Worm (Caenorhabditis elegans) whole organism, L1 larva: ENCODE results near the gene C35D6.4.
"Not testable (repeated sequence)": the region's sequence is repeated elsewhere in the genome, so short reads cannot be mapped to it uniquely, and the experiment has no call there.

Source experiments
- C04F5.9 ChIP-seq: sonication (generic microtip); optimal IDR thresholded peaks from 2 replicates; lab custom pipeline; 2016; ENCODE audit warnings: missing genetic modification characterization, missing compliant biosample characterization
- aha-1 ChIP-seq: fragments of 150-350 bp; optimal IDR thresholded peaks from 2 replicates; lab custom pipeline; 2014; ENCODE audit warnings: missing biosample characterization, missing genetic modification characterization
- aly-2 ChIP-seq: fragments of 150-350 bp; optimal IDR thresholded peaks from 2 replicates; lab custom pipeline; 2014; ENCODE audit warnings: missing biosample characterization, missing genetic modification characterization
- ama-1 ChIP-seq: fragments of 150-350 bp; optimal IDR thresholded peaks from 2 replicates; lab custom pipeline; 2014
- ceh-63 ChIP-seq: fragments of 200-800 bp; sonication (Bioruptor generic); optimal IDR thresholded peaks from 2 replicates; lab custom pipeline; 2018; ENCODE audit warnings: mild to moderate bottlenecking, missing genetic modification characterization, missing compliant biosample characterization
- ceh-90 ChIP-seq: sonication (generic microtip); optimal IDR thresholded peaks from 2 replicates; lab custom pipeline; 2016; ENCODE audit warnings: missing genetic modification characterization, missing compliant biosample characterization
- ces-1 ChIP-seq: fragments of 150-350 bp; optimal IDR thresholded peaks from 2 replicates; lab custom pipeline; 2014; ENCODE audit warnings: missing biosample characterization, missing genetic modification reagents, missing genetic modification characterization
- efl-1 ChIP-seq, 4 experiments: fragments of 150-350 bp; optimal IDR thresholded peaks in 3 of 4; peaks in 1 of 4; 1 replicate in 1 of 4; 2 replicates in 3 of 4; lab custom pipeline; 2014; ENCODE audit warnings: missing biosample characterization in 2 of 4, missing genetic modification characterization in 2 of 4, missing genetic modification reagents in 2 of 4
- egl-13 ChIP-seq: sonication (generic microtip); optimal IDR thresholded peaks from 2 replicates; lab custom pipeline; 2016; ENCODE audit warnings: missing genotype, missing genetic modification reagents, missing genetic modification characterization, missing compliant biosample characterization
- egl-27 ChIP-seq, 2 experiments: fragments of 150-350 bp in 1 of 2; sonication (generic microtip); optimal IDR thresholded peaks; 3 replicates each; lab custom pipeline; 2017 to 2018; ENCODE audit warnings: missing biosample characterization in 2 of 2, missing genetic modification characterization in 2 of 2, missing genetic modification reagents in 2 of 2
- elt-2 ChIP-seq: sonication (generic microtip); optimal IDR thresholded peaks from 2 replicates; lab custom pipeline; 2016; ENCODE audit warnings: missing genetic modification characterization, mild to moderate bottlenecking, inconsistent platforms, missing compliant biosample characterization, missing genetic modification reagents
- fkh-10 ChIP-seq: sonication (generic microtip); optimal IDR thresholded peaks from 2 replicates; lab custom pipeline; 2017; ENCODE audit warnings: missing biosample characterization, missing genetic modification reagents, missing genetic modification characterization
- grh-1 ChIP-seq: fragments of 200-800 bp; sonication (Bioruptor generic); IDR thresholded peaks from 2 replicates; pipeline ENCODE4 v1.3.6; 2022; ENCODE audit warnings: missing genetic modification reagents, missing genetic modification characterization, missing compliant biosample characterization
- hlh-17 ChIP-seq: fragments of 200-800 bp; sonication (Bioruptor generic); optimal IDR thresholded peaks from 2 replicates; lab custom pipeline; 2018; ENCODE audit warnings: missing genetic modification characterization, mild to moderate bottlenecking, missing compliant biosample characterization, moderate library complexity, borderline replicate concordance
- lin-13 ChIP-seq: fragments of 150-350 bp; optimal IDR thresholded peaks from 2 replicates; lab custom pipeline; 2014; ENCODE audit warnings: missing biosample characterization, missing genetic modification reagents, missing genetic modification characterization
- lin-15B ChIP-seq: fragments of 150-350 bp; sonication (generic microtip); optimal IDR thresholded peaks from 3 replicates; lab custom pipeline; 2014; ENCODE audit warnings: missing biosample characterization, missing genetic modification characterization
- lin-35 ChIP-seq, 2 experiments: fragments of 150-350 bp; optimal IDR thresholded peaks; 2 replicates each; lab custom pipeline; 2014; ENCODE audit warnings: missing biosample characterization in 2 of 2, missing genetic modification characterization in 2 of 2, missing genetic modification reagents in 2 of 2
- lin-39 ChIP-seq: fragments of 150-350 bp; optimal IDR thresholded peaks from 2 replicates; lab custom pipeline; 2014; ENCODE audit warnings: missing biosample characterization, missing genetic modification reagents, missing genetic modification characterization
- lir-3 ChIP-seq: sonication (generic microtip); optimal IDR thresholded peaks from 2 replicates; lab custom pipeline; 2016; ENCODE audit warnings: mild to moderate bottlenecking, missing genetic modification characterization, moderate library complexity, missing compliant biosample characterization; ENCODE audit not compliant: poor library complexity
- mef-2 ChIP-seq: fragments of 150-350 bp; optimal IDR thresholded peaks from 2 replicates; lab custom pipeline; 2014; ENCODE audit warnings: missing biosample characterization, missing genetic modification characterization
- nhr-11 ChIP-seq: fragments of 150-350 bp; optimal IDR thresholded peaks from 2 replicates; lab custom pipeline; 2014; ENCODE audit warnings: missing biosample characterization, missing genetic modification characterization
- nhr-19 ChIP-seq: fragments of 200-800 bp; sonication (Bioruptor generic); conservative IDR thresholded peaks from 2 replicates; pipeline ENCODE4 v1.3.6; 2022; ENCODE audit warnings: missing genetic modification characterization, missing compliant biosample characterization
- nhr-28 ChIP-seq: fragments of 150-350 bp; optimal IDR thresholded peaks from 2 replicates; lab custom pipeline; 2014; ENCODE audit warnings: missing biosample characterization, missing genetic modification characterization
- nhr-71 ChIP-seq: sonication (generic microtip); optimal IDR thresholded peaks from 2 replicates; lab custom pipeline; 2016; ENCODE audit warnings: mild to moderate bottlenecking, missing genetic modification characterization, moderate library complexity, missing compliant biosample characterization
- nhr-76 ChIP-seq: sonication (generic microtip); optimal IDR thresholded peaks from 2 replicates; lab custom pipeline; 2017; ENCODE audit warnings: missing biosample characterization, missing genetic modification characterization
- nhr-85 ChIP-seq: sonication (generic microtip); peaks from one replicate; lab custom pipeline; 2016; ENCODE audit warnings: missing genetic modification characterization, inconsistent platforms, missing compliant biosample characterization
- nhr-90 ChIP-seq: sonication (generic microtip); optimal IDR thresholded peaks from 2 replicates; lab custom pipeline; 2016; ENCODE audit warnings: mild to moderate bottlenecking, missing genetic modification characterization, missing compliant biosample characterization; ENCODE audit not compliant: poor library complexity
- pax-3 ChIP-seq: fragments of 200-800 bp; sonication (Bioruptor generic); optimal IDR thresholded peaks from 2 replicates; lab custom pipeline; 2018; ENCODE audit warnings: mild to moderate bottlenecking, missing genetic modification characterization, moderate library complexity, missing compliant biosample characterization
- snpc-4 ChIP-seq: fragments of 150-350 bp; optimal IDR thresholded peaks from 2 replicates; lab custom pipeline; 2014; ENCODE audit warnings: missing biosample characterization, missing genetic modification characterization
- snu-23 ChIP-seq: sonication (generic microtip); optimal IDR thresholded peaks from 2 replicates; lab custom pipeline; 2016; ENCODE audit warnings: missing genetic modification characterization, missing compliant biosample characterization
- sox-4 ChIP-seq: sonication (generic microtip); optimal IDR thresholded peaks from 2 replicates; lab custom pipeline; 2016; ENCODE audit warnings: missing genetic modification characterization, missing compliant biosample characterization
- unc-130 ChIP-seq: fragments of 150-350 bp; optimal IDR thresholded peaks from 2 replicates; lab custom pipeline; 2017; ENCODE audit warnings: missing biosample characterization, missing genetic modification characterization, inconsistent platforms
- unc-62 ChIP-seq: fragments of 150-350 bp; optimal IDR thresholded peaks from 2 replicates; lab custom pipeline; 2014; ENCODE audit warnings: missing biosample characterization, missing genetic modification reagents, missing genetic modification characterization
- unc-98 ChIP-seq: fragments of 200-800 bp; sonication (Bioruptor generic); IDR thresholded peaks from 2 replicates; pipeline ENCODE4 v1.3.6; 2022; ENCODE audit warnings: missing genetic modification characterization, missing compliant biosample characterization
- vab-15 ChIP-seq: sonication (generic microtip); optimal IDR thresholded peaks from 2 replicates; lab custom pipeline; 2017; ENCODE audit warnings: missing genotype, mild to moderate bottlenecking, missing genetic modification characterization, missing compliant biosample characterization

Gene C35D6.4

ce11 chrIV:16350690-16351089 is at the start of gene C35D6.4:
Gene C35D6.4, plus strand, starts transcription at chrIV:16350990.
- TF ChIP-seq unc-130 (tag; lab: Kevin White, UChicago) (no peak), vab-15 (no peak), aha-1 (no peak), egl-27 (tag; optimal IDR thresholded peaks at IDR 0.05; lab: Kevin White, UChicago) (no peak), unc-98 (GFP tag; lab: Robert Waterston, UW) (no peak), grh-1 (GFP tag; lab: Robert Waterston, UW) (no peak), nhr-71 (tag; lab: Kevin White, UChicago) (no peak), nhr-19 (GFP tag; lab: Robert Waterston, UW) (no peak), lin-35 (GFP tag; optimal IDR thresholded peaks at IDR 0.05; lab: Kevin White, UChicago) (no peak), ama-1 (lab: Kevin White, UChicago) (no peak), nhr-90 (tag; lab: Kevin White, UChicago) (no peak), mef-2 (tag; lab: Kevin White, UChicago) (no peak)
- TF ChIP-seq, all 84 proteins: peak for 0

ce11 chrIV:16306918-16307317 is 43.9 kb upstream of the C35D6.4 start:
- TF ChIP-seq aha-1 (no peak), sox-4 (no peak), elt-2 (tag; lab: Kevin White, UChicago) (no peak), lin-15B (tag; lab: Kevin White, UChicago) (no peak), nhr-19 (GFP tag; lab: Robert Waterston, UW) (no peak), snpc-4 (tag; lab: Kevin White, UChicago) (no peak), snu-23 (GFP tag; lab: Kevin White, UChicago) (no peak), fkh-10 (no peak), nhr-76 (no peak), hlh-17 (no peak), lir-3 (no peak), lin-13 (GFP tag; lab: Kevin White, UChicago) (no peak), nhr-90 (tag; lab: Kevin White, UChicago) (no peak), egl-13 (tag; lab: Kevin White, UChicago) (no peak), efl-1 (optimal IDR thresholded peaks at IDR 0.05; lab: Kevin White, UChicago) (no peak), efl-1 (GFP tag; optimal IDR thresholded peaks at IDR 0.05 in 1 of 2; lab: Kevin White, UChicago) (no peak), lin-39 (tag; lab: Kevin White, UChicago) (no peak), pax-3 (tag; lab: Kevin White, UChicago) (no peak), nhr-11 (tag; lab: Kevin White, UChicago) (no peak)

- not testable (repeated sequence) for TF ChIP-seq aha-1; nhr-71 (tag; lab: Kevin White, UChicago); nhr-90 (tag; lab: Kevin White, UChicago)
Observed at ce11 chrIV:16307925-16308324, 42.9 kb upstream of the C35D6.4 start, which contains the start of gene rac-2. Gene rac-2, plus strand, starts transcription at chrIV:16308225.

ce11 chrIV:16310103-16310502 is 40.7 kb upstream of the C35D6.4 start:
- TF ChIP-seq ceh-63 (no peak), aly-2 (tag; lab: Kevin White, UChicago) (no peak), ces-1 (GFP tag; lab: Kevin White, UChicago) (no peak), C04F5.9 (tag; lab: Kevin White, UChicago) (no peak), unc-130 (tag; lab: Kevin White, UChicago) (no peak), snpc-4 (tag; lab: Kevin White, UChicago) (no peak)

ce11 chrIV:16320410-16320809 is 30.4 kb upstream of the C35D6.4 start, which contains the start of gene K03D3.5:
Gene K03D3.5, minus strand, starts transcription at chrIV:16320510.
- TF ChIP-seq unc-130 (tag; lab: Kevin White, UChicago) = no peak
- no peak for TF ChIP-seq nhr-28 (tag; lab: Kevin White, UChicago)
- TF ChIP-seq nhr-11 (tag; lab: Kevin White, UChicago) = no peak
- TF ChIP-seq unc-62 = no peak
- no peak for TF ChIP-seq ceh-90
- TF ChIP-seq nhr-85 (tag; lab: Kevin White, UChicago) = no peak
